Worm (Caenorhabditis elegans) whole organism, L4 larva: ENCODE results near the gene C36C9.5.

Source experiments
- D1046.2 ChIP-seq: fragments of 200-800 bp; sonication (Bioruptor generic); IDR thresholded peaks from 2 replicates; pipeline ENCODE4 v1.3.6; 2022; ENCODE audit warnings: missing genetic modification characterization, missing compliant biosample characterization
- F44E2.7 ChIP-seq: fragments of 200-800 bp; sonication (Bioruptor generic); IDR thresholded peaks from 2 replicates; pipeline ENCODE4 v2.1.2; 2022; ENCODE audit warnings: missing genetic modification characterization, missing compliant biosample characterization
- R02D3.7 ChIP-seq: fragments of 150-350 bp; sonication (generic microtip); optimal IDR thresholded peaks from 3 replicates; lab custom pipeline; 2014; ENCODE audit warnings: missing biosample characterization, missing genetic modification characterization
- T20F7.1 ChIP-seq: fragments of 200-800 bp; sonication (Bioruptor generic); optimal IDR thresholded peaks from 2 replicates; lab custom pipeline; 2018; ENCODE audit warnings: mild to moderate bottlenecking, missing genetic modification characterization, missing compliant biosample characterization
- Y48G9A.11 ChIP-seq: fragments of 200-800 bp; sonication (Bioruptor generic); IDR thresholded peaks from 2 replicates; pipeline ENCODE4 v1.3.6; 2022; ENCODE audit warnings: missing genetic modification reagents, missing genetic modification characterization, missing compliant biosample characterization
- aha-1 ChIP-seq: fragments of 150-350 bp; peaks from one replicate; lab custom pipeline; 2014; ENCODE audit warnings: missing biosample characterization, missing genetic modification characterization
- ceh-28 ChIP-seq: fragments of 150-350 bp; optimal IDR thresholded peaks from 2 replicates; lab custom pipeline; 2014; ENCODE audit warnings: missing biosample characterization, missing genetic modification reagents, missing genetic modification characterization
- ceh-44 ChIP-seq: fragments of 200-800 bp; sonication (Bioruptor generic); IDR thresholded peaks from 2 replicates; pipeline ENCODE4 v1.3.6; 2022; ENCODE audit warnings: missing genetic modification reagents, missing genetic modification characterization, missing compliant biosample characterization
- cey-2 ChIP-seq: sonication (generic microtip); optimal IDR thresholded peaks from 3 replicates; lab custom pipeline; 2017; ENCODE audit warnings: missing genetic modification characterization, mild to moderate bottlenecking, missing compliant biosample characterization, antibody characterized with exemption, borderline replicate concordance; ENCODE audit not compliant: insufficient read depth
- daf-16 ChIP-seq, 3 experiments: sonication (generic microtip); optimal IDR thresholded peaks; 2 replicates each; lab custom pipeline; 2016 to 2017; ENCODE audit warnings: missing genetic modification characterization in 3 of 3, missing genetic modification reagents in 3 of 3, mild to moderate bottlenecking in 2 of 3, missing compliant biosample characterization in 2 of 3, missing biosample characterization in 1 of 3, moderate library complexity in 1 of 3
- daf-8 ChIP-seq: fragments of 200-800 bp; sonication (Bioruptor generic); IDR thresholded peaks from 2 replicates; pipeline ENCODE4 v1.3.6; 2022; ENCODE audit warnings: missing genetic modification characterization, missing compliant biosample characterization
- egl-43 ChIP-seq: fragments of 200-800 bp; sonication (Bioruptor generic); IDR thresholded peaks from 2 replicates; pipeline ENCODE4 v1.3.6; 2022; ENCODE audit warnings: missing genetic modification reagents, missing genetic modification characterization, missing compliant biosample characterization
- hlh-11 ChIP-seq: fragments of 200-800 bp; sonication (Bioruptor generic); optimal IDR thresholded peaks from 2 replicates; lab custom pipeline; 2018; ENCODE audit warnings: mild to moderate bottlenecking, missing genetic modification characterization, missing compliant biosample characterization
- hlh-30 ChIP-seq: sonication (generic microtip); optimal IDR thresholded peaks from 2 replicates; lab custom pipeline; 2017; ENCODE audit warnings: antibody characterized with exemption, mild to moderate bottlenecking, missing genetic modification characterization, missing compliant biosample characterization; ENCODE audit not compliant: insufficient read depth
- jun-1 ChIP-seq: fragments of 150-350 bp; optimal IDR thresholded peaks from 2 replicates; lab custom pipeline; 2014; ENCODE audit warnings: missing biosample characterization, missing genetic modification reagents, missing genetic modification characterization
- lim-7 ChIP-seq: fragments of 200-800 bp; sonication (Bioruptor generic); IDR thresholded peaks from 2 replicates; pipeline ENCODE4 v1.3.6; 2022; ENCODE audit warnings: missing genetic modification characterization, missing compliant biosample characterization
- lin-15B ChIP-seq: fragments of 150-350 bp; sonication (generic microtip); optimal IDR thresholded peaks from 3 replicates; lab custom pipeline; 2014; ENCODE audit warnings: missing biosample characterization, missing genetic modification characterization
- lin-38 ChIP-seq: fragments of 200-800 bp; sonication (Bioruptor generic); IDR thresholded peaks from 2 replicates; pipeline ENCODE4 v1.3.6; 2022; ENCODE audit warnings: missing genetic modification reagents, missing genetic modification characterization, missing compliant biosample characterization
- mes-2 ChIP-seq: sonication (generic microtip); optimal IDR thresholded peaks from 2 replicates; lab custom pipeline; 2016; ENCODE audit warnings: missing genotype, mild to moderate bottlenecking, missing genetic modification characterization, missing compliant biosample characterization; ENCODE audit not compliant: poor library complexity, severe bottlenecking
- mxl-2 ChIP-seq: fragments of 200-800 bp; sonication (Bioruptor generic); conservative IDR thresholded peaks from 2 replicates; pipeline ENCODE4 v1.3.6; 2022; ENCODE audit warnings: missing genetic modification reagents, missing genetic modification characterization, missing compliant biosample characterization
- nhr-111 ChIP-seq: fragments of 200-800 bp; sonication (Bioruptor generic); optimal IDR thresholded peaks from 2 replicates; lab custom pipeline; 2018; ENCODE audit warnings: mild to moderate bottlenecking, missing genetic modification characterization, missing compliant biosample characterization
- nhr-76 ChIP-seq: fragments of 150-350 bp; optimal IDR thresholded peaks from 2 replicates; lab custom pipeline; 2014; ENCODE audit warnings: missing biosample characterization, missing genetic modification characterization
- nhr-77 ChIP-seq: fragments of 150-350 bp; optimal IDR thresholded peaks from 2 replicates; lab custom pipeline; 2014; ENCODE audit warnings: missing biosample characterization, missing genetic modification characterization
- pqm-1 ChIP-seq: sonication (generic microtip); optimal IDR thresholded peaks from 2 replicates; lab custom pipeline; 2017; ENCODE audit warnings: missing biosample characterization, missing genetic modification characterization
- skn-1 ChIP-seq: fragments of 150-350 bp; optimal IDR thresholded peaks from 2 replicates; lab custom pipeline; 2014; ENCODE audit warnings: missing biosample characterization, missing genetic modification characterization
- snpc-1.2 ChIP-seq: fragments of 200-800 bp; sonication (Bioruptor generic); IDR thresholded peaks from 2 replicates; pipeline ENCODE4 v1.3.6; 2022; ENCODE audit warnings: missing genetic modification reagents, missing genetic modification characterization, missing compliant biosample characterization
- snpc-4 ChIP-seq: fragments of 150-350 bp; optimal IDR thresholded peaks from 2 replicates; lab custom pipeline; 2014; ENCODE audit warnings: missing biosample characterization, missing genetic modification characterization
- tra-1 ChIP-seq: fragments of 200-800 bp; sonication (Bioruptor generic); IDR thresholded peaks from 2 replicates; pipeline ENCODE4 v1.3.6; 2022; ENCODE audit warnings: missing genetic modification reagents, missing genetic modification characterization, missing compliant biosample characterization
- unc-62 ChIP-seq, 3 experiments: fragments of 150-350 bp in 1 of 3; sonication (generic microtip); optimal IDR thresholded peaks in 2 of 3; peaks in 1 of 3; 1 replicate in 1 of 3; 2 replicates in 2 of 3; lab custom pipeline; 2014 to 2017; ENCODE audit warnings: missing biosample characterization in 3 of 3, missing genetic modification characterization in 3 of 3, missing genetic modification reagents in 3 of 3, missing genotype in 1 of 3
- zfp-3 ChIP-seq: fragments of 200-800 bp; sonication (Bioruptor generic); conservative IDR thresholded peaks from 2 replicates; pipeline ENCODE4 v1.3.6; 2022; ENCODE audit warnings: missing genetic modification reagents, missing genetic modification characterization, missing compliant biosample characterization

The C36C9.5 gene

DNA sequence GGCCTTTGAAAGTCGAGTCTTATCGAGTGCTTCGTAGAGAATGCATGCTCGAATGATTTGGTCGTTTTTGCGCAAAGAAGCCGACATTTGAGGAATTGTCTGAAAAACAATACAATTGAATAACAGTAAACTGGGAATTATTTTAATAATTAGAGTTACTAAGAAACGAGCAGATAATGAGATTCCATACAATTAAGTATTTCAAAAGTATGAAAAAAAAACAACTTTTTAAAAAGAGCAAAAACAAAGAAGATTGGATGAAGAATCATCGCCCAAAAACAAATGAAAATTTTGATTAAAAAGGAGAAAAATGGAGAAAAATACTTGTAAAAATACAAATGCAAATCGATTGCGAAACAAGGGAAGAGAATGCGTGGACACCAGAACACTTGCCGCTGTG, 25.7 kb downstream of the C36C9.5 start, which contains the start of gene fbxa-170:
fbxa-170 (minus strand) TSS at position 101 of the 400 bp plus-strand sequence.
- peak; percentile 16 for TF ChIP-seq aha-1
- no peak for TF ChIP-seq skn-1 (tag; lab: Kevin White, UChicago)

DNA sequence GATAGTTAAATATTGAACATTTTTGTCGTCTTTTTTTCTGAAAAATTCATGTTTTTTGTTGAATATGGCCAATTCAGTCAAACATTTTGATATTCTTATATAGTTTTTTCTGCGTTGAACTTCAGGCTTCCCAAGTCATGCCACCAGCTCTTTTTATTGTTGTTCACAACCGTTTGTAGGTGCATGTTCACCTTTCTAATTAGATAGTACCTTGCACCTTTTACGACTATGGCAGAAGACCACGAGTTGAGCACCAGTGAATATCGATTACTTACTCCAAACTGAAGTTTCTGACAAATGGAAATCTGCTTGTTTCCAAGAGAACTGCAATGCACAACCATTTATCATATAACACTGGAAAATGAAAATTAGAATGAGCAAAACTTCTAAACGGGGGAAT, 27.9 kb downstream of the C36C9.5 start:
- TF ChIP-seq nhr-76 (no peak), unc-62 (GFP tag; optimal IDR thresholded peaks at IDR 0.05 in 1 of 2; lab: Kevin White, UChicago) (peak in 1 of 2 experiments; percentile 64), unc-62 (tag; optimal IDR thresholded peaks at IDR 0.05; lab: Kevin White, UChicago) (no peak)

ce11 chrX:1675147-1675546, 28.6 kb downstream of the C36C9.5 start:
- peak; percentile 76 for TF ChIP-seq snpc-1.2 (GFP tag; lab: Robert Waterston, UW)
- 0 out of 2 replicates have a peak, but pooled peaks have one; percentile 11 for TF ChIP-seq D1046.2 (GFP tag; lab: Robert Waterston, UW)
- TF ChIP-seq lim-7 (GFP tag; lab: Robert Waterston, UW) = 0 out of 2 replicates have a peak, but pooled peaks have one; percentile 16
- 0 out of 2 replicates have a peak, but pooled peaks have one; percentile 8 for TF ChIP-seq egl-43 (GFP tag; lab: Robert Waterston, UW)

DNA sequence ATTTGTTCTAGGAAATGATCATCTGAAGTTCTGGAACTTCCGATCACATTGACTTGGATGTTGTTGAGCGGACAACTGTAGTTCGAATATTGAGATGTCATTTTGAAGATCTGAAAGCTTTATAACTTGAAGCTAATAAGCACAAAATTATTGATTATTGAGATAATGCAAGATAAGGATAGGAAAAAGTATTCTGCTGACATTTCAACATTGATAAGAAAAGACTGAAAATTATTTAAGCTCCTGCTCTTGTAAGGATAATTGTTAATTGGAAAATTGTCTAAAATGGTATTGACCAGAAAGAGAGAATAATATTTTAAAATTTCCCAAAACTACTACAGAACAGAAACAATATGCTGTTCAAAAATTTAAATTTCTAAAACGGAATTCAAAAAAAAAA, 29.7 kb downstream of the C36C9.5 start, which contains the start of gene tbx-31:
tbx-31 (minus strand) TSS at position 101 of the 400 bp plus-strand sequence.
- no peak for TF ChIP-seq R02D3.7 (tag; lab: Kevin White, UChicago)
- TF ChIP-seq lin-15B (tag; lab: Kevin White, UChicago) = no peak
- TF ChIP-seq aha-1 = peak; percentile 72
- no peak for TF ChIP-seq mes-2 (tag; lab: Kevin White, UChicago)
- TF ChIP-seq Y48G9A.11 = no peak

ce11 chrX:1668748-1669147, 35.0 kb downstream of the C36C9.5 start, which contains the start of gene R09H3.3:
TSS of gene R09H3.3 (minus strand) at chrX:1668848.
- TF ChIP-seq T20F7.1 (GFP tag; lab: Kevin White, UChicago) = no peak
- no peak for TF ChIP-seq pqm-1 (tag; lab: Kevin White, UChicago)

- TF ChIP-seq daf-16 (GFP tag; optimal IDR thresholded peaks at IDR 0.05; lab: Kevin White, UChicago) (no peak), daf-16 (tag; optimal IDR thresholded peaks at IDR 0.05; lab: Kevin White, UChicago) (no peak), unc-62 (GFP tag; optimal IDR thresholded peaks at IDR 0.05 in 1 of 2; lab: Kevin White, UChicago) (peak in 1 of 2 experiments; percentile 82), unc-62 (tag; optimal IDR thresholded peaks at IDR 0.05; lab: Kevin White, UChicago) (no peak), ceh-28 (peak; percentile 63), nhr-76 (no peak)
These were observed 36.7 kb downstream of the C36C9.5 start for ce11 chrX:1667056-1667455.

- no peak for TF ChIP-seq tra-1 (GFP tag; lab: Robert Waterston, UW)
- TF ChIP-seq daf-8 = no peak
- no peak for TF ChIP-seq F44E2.7 (GFP tag; lab: Robert Waterston, UW)
- TF ChIP-seq egl-43 (GFP tag; lab: Robert Waterston, UW) = no peak
- TF ChIP-seq hlh-11 (tag; lab: Kevin White, UChicago) = no peak
- TF ChIP-seq jun-1 (tag; lab: Kevin White, UChicago) = no peak
- TF ChIP-seq ceh-44 = no peak
- no peak for TF ChIP-seq nhr-77
- TF ChIP-seq nhr-111 = no peak
- TF ChIP-seq lin-38 (GFP tag; lab: Robert Waterston, UW) = no peak
- TF ChIP-seq hlh-30 (tag; lab: Kevin White, UChicago) = no peak
- TF ChIP-seq zfp-3 (GFP tag; lab: Robert Waterston, UW) = no peak
- no peak for TF ChIP-seq cey-2
- TF ChIP-seq snpc-4 (tag; lab: Kevin White, UChicago) = no peak
- no peak for TF ChIP-seq mxl-2 (GFP tag; lab: Robert Waterston, UW)
These were observed 38.8 kb downstream of the C36C9.5 start, which contains the start of gene R09H3.2 for ce11 chrX:1664925-1665324. TSS of gene R09H3.2 (minus strand) at chrX:1665025.
